Worm (Caenorhabditis elegans) whole organism, L4 larva: ENCODE measurements around the gene R10E4.1.

Experiments used
- F10B5.3 ChIP-seq: sonication (generic microtip); optimal IDR thresholded peaks from 2 replicates; lab custom pipeline; 2016; ENCODE audit warnings: mild to moderate bottlenecking, missing genetic modification characterization, missing compliant biosample characterization
- F44E2.7 ChIP-seq: fragments of 200-800 bp; sonication (Bioruptor generic); IDR thresholded peaks from 2 replicates; pipeline ENCODE4 v2.1.2; 2022; ENCODE audit warnings: missing genetic modification characterization, missing compliant biosample characterization
- R02D3.7 ChIP-seq: fragments of 150-350 bp; sonication (generic microtip); optimal IDR thresholded peaks from 3 replicates; lab custom pipeline; 2014; ENCODE audit warnings: missing biosample characterization, missing genetic modification characterization
- T26A8.4 ChIP-seq: fragments of 200-800 bp; sonication (Bioruptor generic); IDR thresholded peaks from 2 replicates; pipeline ENCODE4 v1.3.6; 2022; ENCODE audit warnings: missing genetic modification characterization, missing compliant biosample characterization
- Y48G9A.11 ChIP-seq: fragments of 200-800 bp; sonication (Bioruptor generic); IDR thresholded peaks from 2 replicates; pipeline ENCODE4 v1.3.6; 2022; ENCODE audit warnings: missing genetic modification reagents, missing genetic modification characterization, missing compliant biosample characterization
- ZK337.2 ChIP-seq: fragments of 200-800 bp; sonication (Bioruptor generic); IDR thresholded peaks from 2 replicates; pipeline ENCODE4 v1.3.6; 2022; ENCODE audit warnings: missing genetic modification reagents, missing genetic modification characterization, missing compliant biosample characterization
- ZK546.5 ChIP-seq, 2 experiments: sonication (generic microtip); optimal IDR thresholded peaks; 2 replicates each; lab custom pipeline; 2017; ENCODE audit warnings: missing biosample characterization in 2 of 2, missing genetic modification characterization in 2 of 2
- aly-2 ChIP-seq: sonication (generic microtip); optimal IDR thresholded peaks from 2 replicates; lab custom pipeline; 2018; ENCODE audit warnings: missing biosample characterization, missing genetic modification characterization
- ceh-20 ChIP-seq: fragments of 200-800 bp; sonication (Bioruptor generic); IDR thresholded peaks from 2 replicates; pipeline ENCODE4 v1.3.6; 2022; ENCODE audit warnings: missing genetic modification reagents, missing genetic modification characterization, missing compliant biosample characterization
- ceh-62 ChIP-seq: sonication (generic microtip); optimal IDR thresholded peaks from 2 replicates; lab custom pipeline; 2017; ENCODE audit warnings: missing biosample characterization, missing genetic modification characterization
- ctbp-1 ChIP-seq: fragments of 200-800 bp; sonication (Bioruptor generic); IDR thresholded peaks from 2 replicates; pipeline ENCODE4 v1.3.6; 2022; ENCODE audit warnings: missing genetic modification reagents, missing genetic modification characterization, missing compliant biosample characterization
- daf-16 ChIP-seq, 3 experiments: sonication (generic microtip); optimal IDR thresholded peaks; 2 replicates each; lab custom pipeline; 2016 to 2017; ENCODE audit warnings: missing genetic modification characterization in 3 of 3, missing genetic modification reagents in 3 of 3, mild to moderate bottlenecking in 2 of 3, missing compliant biosample characterization in 2 of 3, missing biosample characterization in 1 of 3, moderate library complexity in 1 of 3
- dmd-8 ChIP-seq: fragments of 200-800 bp; sonication (Bioruptor generic); IDR thresholded peaks from 2 replicates; pipeline ENCODE4 v1.3.6; 2022; ENCODE audit warnings: missing genetic modification characterization, missing compliant biosample characterization
- dpl-1 ChIP-seq: fragments of 150-350 bp; optimal IDR thresholded peaks from 2 replicates; lab custom pipeline; 2014; ENCODE audit warnings: missing biosample characterization, missing genetic modification reagents, missing genetic modification characterization
- dve-1 ChIP-seq: sonication (generic microtip); optimal IDR thresholded peaks from 2 replicates; lab custom pipeline; 2017; ENCODE audit warnings: antibody characterized with exemption, mild to moderate bottlenecking, missing genetic modification characterization, missing compliant biosample characterization; ENCODE audit not compliant: insufficient read depth
- hlh-11 ChIP-seq: fragments of 200-800 bp; sonication (Bioruptor generic); optimal IDR thresholded peaks from 2 replicates; lab custom pipeline; 2018; ENCODE audit warnings: mild to moderate bottlenecking, missing genetic modification characterization, missing compliant biosample characterization
- jun-1 ChIP-seq: fragments of 150-350 bp; optimal IDR thresholded peaks from 2 replicates; lab custom pipeline; 2014; ENCODE audit warnings: missing biosample characterization, missing genetic modification reagents, missing genetic modification characterization
- lin-38 ChIP-seq: fragments of 200-800 bp; sonication (Bioruptor generic); IDR thresholded peaks from 2 replicates; pipeline ENCODE4 v1.3.6; 2022; ENCODE audit warnings: missing genetic modification reagents, missing genetic modification characterization, missing compliant biosample characterization
- lin-39 ChIP-seq: fragments of 150-350 bp; optimal IDR thresholded peaks from 2 replicates; lab custom pipeline; 2014; ENCODE audit warnings: missing biosample characterization, missing genetic modification reagents, missing genetic modification characterization
- lsy-2 ChIP-seq, 2 experiments: fragments of 150-350 bp in 1 of 2; sonication (generic microtip) in 1 of 2; optimal IDR thresholded peaks; 2 replicates each; lab custom pipeline; 2014 to 2017; ENCODE audit warnings: missing biosample characterization in 2 of 2, missing genetic modification characterization in 2 of 2
- madf-5 ChIP-seq, 2 experiments: fragments of 200-800 bp; sonication (Bioruptor generic); IDR thresholded peaks; 2 replicates each; pipeline ENCODE4 v1.3.6; 2022; ENCODE audit warnings: missing compliant biosample characterization in 2 of 2, missing genetic modification characterization in 2 of 2
- nhr-102 ChIP-seq: sonication (generic microtip); optimal IDR thresholded peaks from 2 replicates; lab custom pipeline; 2016; ENCODE audit warnings: mild to moderate bottlenecking, missing genetic modification characterization, moderate library complexity, missing compliant biosample characterization
- nhr-11 ChIP-seq: fragments of 150-350 bp; optimal IDR thresholded peaks from 2 replicates; lab custom pipeline; 2014; ENCODE audit warnings: missing biosample characterization, missing genetic modification characterization
- nhr-28 ChIP-seq: fragments of 150-350 bp; optimal IDR thresholded peaks from 2 replicates; lab custom pipeline; 2014; ENCODE audit warnings: missing biosample characterization, missing genetic modification characterization
- nhr-48 ChIP-seq: sonication (generic microtip); optimal IDR thresholded peaks from 2 replicates; lab custom pipeline; 2016; ENCODE audit warnings: mild to moderate bottlenecking, missing genetic modification characterization, missing compliant biosample characterization
- pha-4 ChIP-seq, 2 experiments: fragments of 150-350 bp in 1 of 2; fragments of 200-800 bp in 1 of 2; sonication (Bioruptor generic) in 1 of 2; IDR thresholded peaks in 1 of 2; optimal IDR thresholded peaks in 1 of 2; 2 replicates each; pipeline versions ENCODE4 v1.3.6 to Lab custom; 2014 to 2022; ENCODE audit warnings: missing genetic modification characterization in 2 of 2, missing genetic modification reagents in 2 of 2, missing biosample characterization in 1 of 2, missing compliant biosample characterization in 1 of 2
- rbr-2 ChIP-seq: sonication (generic microtip); optimal IDR thresholded peaks from 2 replicates; lab custom pipeline; 2016; ENCODE audit warnings: missing genotype, missing genetic modification characterization, missing compliant biosample characterization
- unc-130 ChIP-seq: sonication (generic microtip); optimal IDR thresholded peaks from 2 replicates; lab custom pipeline; 2016; ENCODE audit warnings: missing genetic modification reagents, missing genetic modification characterization, missing compliant biosample characterization
- unc-39 ChIP-seq: sonication (generic microtip); optimal IDR thresholded peaks from 2 replicates; lab custom pipeline; 2017; ENCODE audit warnings: missing biosample characterization, missing genetic modification characterization
- unc-62 ChIP-seq, 3 experiments: fragments of 150-350 bp in 1 of 3; sonication (generic microtip); optimal IDR thresholded peaks in 2 of 3; peaks in 1 of 3; 1 replicate in 1 of 3; 2 replicates in 2 of 3; lab custom pipeline; 2014 to 2017; ENCODE audit warnings: missing biosample characterization in 3 of 3, missing genetic modification characterization in 3 of 3, missing genetic modification reagents in 3 of 3, missing genotype in 1 of 3
- vab-7 ChIP-seq: fragments of 200-800 bp; sonication (Bioruptor generic); IDR thresholded peaks from 2 replicates; pipeline ENCODE4 v1.3.6; 2022; ENCODE audit warnings: missing genetic modification reagents, missing genetic modification characterization, missing compliant biosample characterization
- zfp-2 ChIP-seq: sonication (generic microtip); optimal IDR thresholded peaks from 2 replicates; lab custom pipeline; 2016; ENCODE audit warnings: mild to moderate bottlenecking, missing genetic modification characterization, missing compliant biosample characterization
- zfp-3 ChIP-seq: fragments of 200-800 bp; sonication (Bioruptor generic); conservative IDR thresholded peaks from 2 replicates; pipeline ENCODE4 v1.3.6; 2022; ENCODE audit warnings: missing genetic modification reagents, missing genetic modification characterization, missing compliant biosample characterization
- ztf-7 ChIP-seq: fragments of 150-350 bp; optimal IDR thresholded peaks from 2 replicates; lab custom pipeline; 2014; ENCODE audit warnings: missing biosample characterization, missing genetic modification characterization

R10E4.1 gene

DNA sequence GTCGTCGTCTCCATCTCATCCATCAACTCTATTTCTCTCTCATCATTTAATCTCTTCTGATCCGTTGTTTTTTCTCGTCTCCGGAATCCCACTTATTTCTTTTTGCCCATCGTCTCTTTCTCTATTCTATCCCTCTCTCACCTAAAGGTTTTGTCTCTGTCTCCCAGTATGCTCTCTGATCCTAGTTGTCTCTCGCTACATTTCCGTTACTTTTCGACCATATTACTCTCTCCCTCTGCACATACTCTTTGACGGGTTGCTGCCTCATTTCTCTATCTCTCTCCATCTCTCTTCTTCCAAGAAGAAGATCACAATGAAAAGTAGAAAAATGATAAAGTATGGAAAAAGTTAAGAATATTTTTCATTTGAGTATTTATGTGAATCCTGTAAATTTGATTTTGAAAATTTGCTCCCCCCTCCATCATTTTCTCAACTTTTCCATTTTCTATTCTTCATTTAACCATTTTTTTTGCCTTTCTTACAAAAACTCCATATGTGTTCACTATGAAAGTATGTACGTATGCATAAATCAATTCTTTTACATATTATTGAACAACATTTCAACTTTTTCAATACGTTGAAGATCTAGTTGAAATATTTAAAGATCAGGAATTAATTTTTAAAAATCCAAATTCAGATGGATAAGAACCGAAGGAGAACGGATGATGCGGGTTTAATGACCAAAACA, 47.7 kb downstream of the R10E4.1 start, which contains the start of gene tag-131:
tag-131 (plus strand) TSS at position 638 of the 688 bp plus-strand sequence.
- TF ChIP-seq ztf-7 (tag; lab: Kevin White, UChicago): no peak
- TF ChIP-seq zfp-2 (tag; lab: Kevin White, UChicago): no peak
- peak in 1 of 2 experiments; percentile 25 for TF ChIP-seq lsy-2 (tag; optimal IDR thresholded peaks at IDR 0.05; lab: Kevin White, UChicago)
- peak; percentile 12 for TF ChIP-seq nhr-28 (tag; lab: Kevin White, UChicago)
- peak; percentile 14 for TF ChIP-seq dpl-1 (GFP tag; lab: Kevin White, UChicago)
- TF ChIP-seq T26A8.4 (GFP tag; lab: Robert Waterston, UW): 0 out of 2 replicates have a peak, but pooled peaks have one; percentile 40
- no peak for TF ChIP-seq F44E2.7 (GFP tag; lab: Robert Waterston, UW)
- peak in 1 of 2 experiments; percentile 5 for TF ChIP-seq daf-16 (GFP tag; optimal IDR thresholded peaks at IDR 0.05; lab: Kevin White, UChicago)
- no peak for TF ChIP-seq daf-16 (tag; optimal IDR thresholded peaks at IDR 0.05; lab: Kevin White, UChicago)
- TF ChIP-seq pha-4 (GFP tag; IDR thresholded peaks at IDR 0.05; lab: Robert Waterston, UW): no peak
- TF ChIP-seq pha-4 (tag; optimal IDR thresholded peaks at IDR 0.05; lab: Kevin White, UChicago): no peak
- TF ChIP-seq dve-1: peak; percentile 25
- no peak for TF ChIP-seq ZK546.5 (tag; optimal IDR thresholded peaks at IDR 0.05; lab: Kevin White, UChicago)
- TF ChIP-seq ceh-20: 0 out of 2 replicates have a peak, but pooled peaks have one; percentile 25
- TF ChIP-seq unc-62 (GFP tag; optimal IDR thresholded peaks at IDR 0.05 in 1 of 2; lab: Kevin White, UChicago): peak in 1 of 2 experiments; percentile 83
- TF ChIP-seq unc-62 (tag; optimal IDR thresholded peaks at IDR 0.05; lab: Kevin White, UChicago): no peak
- peak; percentile 27 for TF ChIP-seq hlh-11 (tag; lab: Kevin White, UChicago)
- TF ChIP-seq nhr-11 (tag; lab: Kevin White, UChicago): peak; percentile 29
- TF ChIP-seq lin-39 (tag; lab: Kevin White, UChicago): no peak
- TF ChIP-seq, all 104 proteins: peak for 10

DNA sequence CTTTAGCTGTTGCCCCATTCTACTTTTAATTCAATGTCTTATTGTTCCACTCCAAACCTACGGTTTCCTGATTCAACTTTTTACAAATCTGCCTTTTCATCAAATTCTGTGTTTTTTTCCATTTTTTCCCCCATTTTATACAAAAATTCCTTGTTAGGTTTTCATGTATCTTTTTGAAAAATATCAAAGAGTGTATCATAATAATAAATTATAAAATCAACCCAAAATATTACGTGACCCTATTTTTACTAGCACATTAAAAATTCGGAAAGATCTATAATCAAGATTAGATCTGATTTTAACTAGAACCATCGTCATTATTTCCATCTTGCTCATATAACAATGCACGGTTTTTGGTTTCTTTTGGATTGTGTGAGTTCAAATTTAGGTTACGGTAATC, 50.6 kb downstream of the R10E4.1 start, which contains the start of gene H38K22.6:
H38K22.6 (plus strand) TSS at position 301 of the 400 bp plus-strand sequence.
- TF ChIP-seq unc-130 (GFP tag; lab: Kevin White, UChicago) (no peak), dmd-8 (GFP tag; lab: Robert Waterston, UW) (no peak), lin-38 (GFP tag; lab: Robert Waterston, UW) (no peak), nhr-48 (tag; lab: Kevin White, UChicago) (no peak), zfp-3 (GFP tag; lab: Robert Waterston, UW) (no peak), Y48G9A.11 (GFP tag; lab: Robert Waterston, UW) (no peak), R02D3.7 (tag; lab: Kevin White, UChicago) (no peak), unc-39 (tag; lab: Kevin White, UChicago) (no peak), dpl-1 (GFP tag; lab: Kevin White, UChicago) (no peak), ceh-62 (tag; lab: Kevin White, UChicago) (no peak)

DNA sequence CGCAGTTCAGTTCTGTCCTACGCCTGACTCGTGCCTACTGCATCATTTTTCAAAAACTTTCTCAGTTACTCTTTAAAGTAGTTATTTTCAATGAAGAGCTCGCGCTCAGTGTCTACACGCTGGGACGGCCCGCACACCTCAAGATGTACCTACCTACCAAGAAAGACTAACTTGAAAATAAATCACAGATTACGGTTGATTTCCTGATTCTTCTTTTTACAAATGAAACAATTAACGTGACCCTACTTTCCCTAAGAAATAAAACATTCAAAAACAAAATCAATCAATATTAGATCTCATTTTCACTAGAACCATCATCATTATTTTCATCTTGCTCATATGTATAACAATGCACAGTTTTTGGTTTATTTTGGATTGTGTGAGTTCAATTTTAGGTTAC, 51.9 kb downstream of the R10E4.1 start, which contains the start of gene H38K22.7:
H38K22.7 (plus strand) TSS at position 301 of the 400 bp plus-strand sequence.
- no peak for TF ChIP-seq madf-5 (GFP tag; IDR thresholded peaks at IDR 0.05; lab: Robert Waterston, UW)
- TF ChIP-seq lin-39 (tag; lab: Kevin White, UChicago): no peak
- no peak for TF ChIP-seq F10B5.3
- no peak for TF ChIP-seq ZK337.2 (GFP tag; lab: Robert Waterston, UW)
- TF ChIP-seq jun-1 (tag; lab: Kevin White, UChicago): no peak
- no peak for TF ChIP-seq R02D3.7 (tag; lab: Kevin White, UChicago)
- TF ChIP-seq nhr-102 (tag; lab: Kevin White, UChicago): no peak
- no peak for TF ChIP-seq ctbp-1 (GFP tag; lab: Robert Waterston, UW)
- TF ChIP-seq rbr-2: no peak
- no peak for TF ChIP-seq aly-2 (tag; lab: Kevin White, UChicago)
- no peak for TF ChIP-seq vab-7
